Worm (Caenorhabditis elegans) whole organism, L4 larva: Measurements from ENCODE around the gene ttbk-8.1.

Source experiments
- F26F4.8 ChIP-seq: fragments of 200-800 bp; sonication (Bioruptor generic); conservative IDR thresholded peaks from 2 replicates; pipeline ENCODE4 v1.3.6; 2022; ENCODE audit warnings: missing genetic modification characterization, missing compliant biosample characterization
- R02D3.7 ChIP-seq: fragments of 150-350 bp; sonication (generic microtip); optimal IDR thresholded peaks from 3 replicates; lab custom pipeline; 2014; ENCODE audit warnings: missing biosample characterization, missing genetic modification characterization
- T26A8.4 ChIP-seq: fragments of 200-800 bp; sonication (Bioruptor generic); IDR thresholded peaks from 2 replicates; pipeline ENCODE4 v1.3.6; 2022; ENCODE audit warnings: missing genetic modification characterization, missing compliant biosample characterization
- Y105C5A.15 ChIP-seq: fragments of 200-800 bp; sonication (Bioruptor generic); IDR thresholded peaks from 2 replicates; pipeline ENCODE4 v1.3.6; 2022; ENCODE audit warnings: missing genetic modification characterization, missing compliant biosample characterization
- Y5F2A.4 ChIP-seq: fragments of 200-800 bp; sonication (Bioruptor generic); optimal IDR thresholded peaks from 2 replicates; lab custom pipeline; 2018; ENCODE audit warnings: mild to moderate bottlenecking, missing genetic modification characterization, missing compliant biosample characterization
- ZK546.5 ChIP-seq, 2 experiments: sonication (generic microtip); optimal IDR thresholded peaks; 2 replicates each; lab custom pipeline; 2017; ENCODE audit warnings: missing biosample characterization in 2 of 2, missing genetic modification characterization in 2 of 2
- aly-2 ChIP-seq: sonication (generic microtip); optimal IDR thresholded peaks from 2 replicates; lab custom pipeline; 2018; ENCODE audit warnings: missing biosample characterization, missing genetic modification characterization
- arid-1 ChIP-seq: fragments of 200-800 bp; sonication (Bioruptor generic); conservative IDR thresholded peaks from 2 replicates; pipeline ENCODE4 v1.3.6; 2022; ENCODE audit warnings: missing genetic modification reagents, missing genetic modification characterization, missing compliant biosample characterization
- attf-4 ChIP-seq: sonication (generic microtip); optimal IDR thresholded peaks from 3 replicates; lab custom pipeline; 2017; ENCODE audit warnings: missing biosample characterization, missing genetic modification characterization
- cey-2 ChIP-seq: sonication (generic microtip); optimal IDR thresholded peaks from 3 replicates; lab custom pipeline; 2017; ENCODE audit warnings: missing genetic modification characterization, mild to moderate bottlenecking, missing compliant biosample characterization, antibody characterized with exemption, borderline replicate concordance; ENCODE audit not compliant: insufficient read depth
- ctbp-1 ChIP-seq: fragments of 200-800 bp; sonication (Bioruptor generic); IDR thresholded peaks from 2 replicates; pipeline ENCODE4 v1.3.6; 2022; ENCODE audit warnings: missing genetic modification reagents, missing genetic modification characterization, missing compliant biosample characterization
- dmd-6 ChIP-seq: fragments of 200-800 bp; sonication (Bioruptor generic); IDR thresholded peaks from 2 replicates; pipeline ENCODE4 v1.3.6; 2022; ENCODE audit warnings: missing genetic modification reagents, missing genetic modification characterization, missing compliant biosample characterization
- egl-43 ChIP-seq: fragments of 200-800 bp; sonication (Bioruptor generic); IDR thresholded peaks from 2 replicates; pipeline ENCODE4 v1.3.6; 2022; ENCODE audit warnings: missing genetic modification reagents, missing genetic modification characterization, missing compliant biosample characterization
- hif-1 ChIP-seq, 2 experiments: sonication (generic microtip); optimal IDR thresholded peaks; 2 replicates each; lab custom pipeline; 2016 to 2017; ENCODE audit warnings: missing compliant biosample characterization in 2 of 2, missing genetic modification characterization in 2 of 2, missing genetic modification reagents in 2 of 2, missing genotype in 2 of 2, mild to moderate bottlenecking in 1 of 2
- lin-1 ChIP-seq: fragments of 200-800 bp; sonication (Bioruptor generic); IDR thresholded peaks from 2 replicates; pipeline ENCODE4 v1.3.6; 2022; ENCODE audit warnings: missing genetic modification reagents, missing genetic modification characterization, missing compliant biosample characterization
- lin-15B ChIP-seq: fragments of 150-350 bp; sonication (generic microtip); optimal IDR thresholded peaks from 3 replicates; lab custom pipeline; 2014; ENCODE audit warnings: missing biosample characterization, missing genetic modification characterization
- lin-29 ChIP-seq: fragments of 200-800 bp; sonication (Bioruptor generic); IDR thresholded peaks from 2 replicates; pipeline ENCODE4 v1.3.6; 2022; ENCODE audit warnings: missing genetic modification reagents, missing genetic modification characterization, missing compliant biosample characterization
- lin-38 ChIP-seq: fragments of 200-800 bp; sonication (Bioruptor generic); IDR thresholded peaks from 2 replicates; pipeline ENCODE4 v1.3.6; 2022; ENCODE audit warnings: missing genetic modification reagents, missing genetic modification characterization, missing compliant biosample characterization
- lir-3 ChIP-seq: sonication (generic microtip); optimal IDR thresholded peaks from 2 replicates; lab custom pipeline; 2016; ENCODE audit warnings: mild to moderate bottlenecking, missing genetic modification characterization, missing compliant biosample characterization
- mdl-1 ChIP-seq, 2 experiments: fragments of 150-350 bp in 1 of 2; sonication (generic microtip) in 1 of 2; optimal IDR thresholded peaks; 2 replicates each; lab custom pipeline; 2014 to 2017; ENCODE audit warnings: missing biosample characterization in 2 of 2, missing genetic modification characterization in 2 of 2
- mdt-29 ChIP-seq: fragments of 200-800 bp; sonication (Bioruptor generic); IDR thresholded peaks from 2 replicates; pipeline ENCODE4 v1.3.6; 2022; ENCODE audit warnings: missing genetic modification reagents, missing genetic modification characterization, missing compliant biosample characterization
- mes-2 ChIP-seq: sonication (generic microtip); optimal IDR thresholded peaks from 2 replicates; lab custom pipeline; 2016; ENCODE audit warnings: missing genotype, mild to moderate bottlenecking, missing genetic modification characterization, missing compliant biosample characterization; ENCODE audit not compliant: poor library complexity, severe bottlenecking
- mxl-2 ChIP-seq: fragments of 200-800 bp; sonication (Bioruptor generic); conservative IDR thresholded peaks from 2 replicates; pipeline ENCODE4 v1.3.6; 2022; ENCODE audit warnings: missing genetic modification reagents, missing genetic modification characterization, missing compliant biosample characterization
- nhr-10 ChIP-seq: fragments of 150-350 bp; optimal IDR thresholded peaks from 2 replicates; lab custom pipeline; 2014; ENCODE audit warnings: missing biosample characterization, missing genetic modification characterization
- nhr-25 ChIP-seq: sonication (generic microtip); optimal IDR thresholded peaks from 2 replicates; lab custom pipeline; 2017; ENCODE audit warnings: missing genetic modification characterization, mild to moderate bottlenecking, missing compliant biosample characterization, antibody characterized with exemption, moderate library complexity, borderline replicate concordance; ENCODE audit not compliant: insufficient read depth
- nhr-41 ChIP-seq: fragments of 200-800 bp; sonication (Bioruptor generic); IDR thresholded peaks from 2 replicates; pipeline ENCODE4 v1.3.6; 2022; ENCODE audit warnings: missing genetic modification reagents, missing genetic modification characterization, missing compliant biosample characterization
- nhr-48 ChIP-seq: sonication (generic microtip); optimal IDR thresholded peaks from 2 replicates; lab custom pipeline; 2016; ENCODE audit warnings: mild to moderate bottlenecking, missing genetic modification characterization, missing compliant biosample characterization
- nhr-6 ChIP-seq: fragments of 150-350 bp; optimal IDR thresholded peaks from 2 replicates; lab custom pipeline; 2014; ENCODE audit warnings: missing biosample characterization, missing genetic modification characterization
- nhr-76 ChIP-seq: fragments of 150-350 bp; optimal IDR thresholded peaks from 2 replicates; lab custom pipeline; 2014; ENCODE audit warnings: missing biosample characterization, missing genetic modification characterization
- pha-4 ChIP-seq, 2 experiments: fragments of 150-350 bp in 1 of 2; fragments of 200-800 bp in 1 of 2; sonication (Bioruptor generic) in 1 of 2; IDR thresholded peaks in 1 of 2; optimal IDR thresholded peaks in 1 of 2; 2 replicates each; pipeline versions ENCODE4 v1.3.6 to Lab custom; 2014 to 2022; ENCODE audit warnings: missing genetic modification characterization in 2 of 2, missing genetic modification reagents in 2 of 2, missing biosample characterization in 1 of 2, missing compliant biosample characterization in 1 of 2
- php-3 ChIP-seq: fragments of 200-800 bp; sonication (Bioruptor generic); IDR thresholded peaks from 2 replicates; pipeline ENCODE4 v1.3.6; 2022; ENCODE audit warnings: missing genetic modification reagents, missing genetic modification characterization, missing compliant biosample characterization
- saeg-2 ChIP-seq: fragments of 200-800 bp; sonication (Bioruptor generic); IDR thresholded peaks from 2 replicates; pipeline ENCODE4 v1.3.6; 2022; ENCODE audit warnings: missing genetic modification reagents, missing genetic modification characterization, missing compliant biosample characterization
- sdz-12 ChIP-seq: fragments of 200-800 bp; sonication (Bioruptor generic); optimal IDR thresholded peaks from 2 replicates; lab custom pipeline; 2018; ENCODE audit warnings: mild to moderate bottlenecking, missing genetic modification characterization, missing compliant biosample characterization
- set-16 ChIP-seq: fragments of 200-800 bp; sonication (Bioruptor generic); IDR thresholded peaks from 2 replicates; pipeline ENCODE4 v1.3.6; 2022; ENCODE audit warnings: missing genetic modification reagents, missing genetic modification characterization, missing compliant biosample characterization
- skn-1 ChIP-seq: fragments of 150-350 bp; optimal IDR thresholded peaks from 2 replicates; lab custom pipeline; 2014; ENCODE audit warnings: missing biosample characterization, missing genetic modification characterization
- spr-3 ChIP-seq: fragments of 200-800 bp; sonication (Bioruptor generic); optimal IDR thresholded peaks from 2 replicates; lab custom pipeline; 2018; ENCODE audit warnings: mild to moderate bottlenecking, missing genetic modification characterization, missing compliant biosample characterization
- unc-39 ChIP-seq: sonication (generic microtip); optimal IDR thresholded peaks from 2 replicates; lab custom pipeline; 2017; ENCODE audit warnings: missing biosample characterization, missing genetic modification characterization
- unc-62 ChIP-seq, 3 experiments: fragments of 150-350 bp in 1 of 3; sonication (generic microtip); optimal IDR thresholded peaks in 2 of 3; peaks in 1 of 3; 1 replicate in 1 of 3; 2 replicates in 2 of 3; lab custom pipeline; 2014 to 2017; ENCODE audit warnings: missing biosample characterization in 3 of 3, missing genetic modification characterization in 3 of 3, missing genetic modification reagents in 3 of 3, missing genotype in 1 of 3
- zip-11 ChIP-seq: fragments of 200-800 bp; sonication (Bioruptor generic); IDR thresholded peaks from 2 replicates; pipeline ENCODE4 v1.3.6; 2022; ENCODE audit warnings: missing genetic modification characterization, missing compliant biosample characterization
- ztf-11 ChIP-seq: fragments of 150-350 bp; optimal IDR thresholded peaks from 2 replicates; lab custom pipeline; 2014; ENCODE audit warnings: missing biosample characterization, missing genetic modification characterization

ttbk-8.1 gene

DNA sequence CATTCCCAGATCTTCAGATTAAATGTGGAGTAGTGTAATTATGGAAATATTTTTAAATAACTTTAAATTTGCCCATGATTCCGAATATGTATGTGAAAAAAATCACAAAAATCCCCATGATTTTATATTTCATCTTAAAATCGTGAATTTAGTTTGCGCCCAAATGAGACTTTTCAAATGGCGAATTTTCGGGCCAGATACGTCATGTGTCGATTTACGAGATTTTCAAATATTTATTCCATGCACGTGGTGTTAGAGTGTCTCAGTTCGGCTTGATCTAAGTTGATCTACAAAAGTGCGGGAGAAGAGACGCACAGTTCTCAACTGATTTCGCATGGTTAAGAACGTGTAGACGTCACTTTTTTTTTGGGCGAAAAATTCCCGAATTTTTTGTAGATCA is 10.4 kb downstream of the ttbk-8.1 start, which contains the start of gene Y38H8A.1:
TSS of gene Y38H8A.1 (plus strand) at position 301 of the 400 bp plus-strand sequence.
- no peak for TF ChIP-seq mdl-1 (tag; optimal IDR thresholded peaks at IDR 0.05; lab: Kevin White, UChicago)
- no peak for TF ChIP-seq sdz-12 (GFP tag; lab: Kevin White, UChicago)
- no peak for TF ChIP-seq lin-1
- TF ChIP-seq mdt-29 = no peak
- TF ChIP-seq attf-4 (tag; lab: Kevin White, UChicago) = no peak
- TF ChIP-seq spr-3 (GFP tag; lab: Kevin White, UChicago) = no peak
- no peak for TF ChIP-seq lin-15B (tag; lab: Kevin White, UChicago)
- TF ChIP-seq F26F4.8 (GFP tag; lab: Robert Waterston, UW) = no peak
- no peak for TF ChIP-seq nhr-6
- no peak for TF ChIP-seq skn-1 (tag; lab: Kevin White, UChicago)
- no peak for TF ChIP-seq nhr-76 (tag; lab: Kevin White, UChicago)
- no peak for TF ChIP-seq R02D3.7 (tag; lab: Kevin White, UChicago)
- no peak for TF ChIP-seq ztf-11 (tag; lab: Kevin White, UChicago)
- TF ChIP-seq ZK546.5 (tag; optimal IDR thresholded peaks at IDR 0.05; lab: Kevin White, UChicago) = no peak
- TF ChIP-seq ctbp-1 (GFP tag; lab: Robert Waterston, UW) = no peak
- TF ChIP-seq, all 104 proteins: peak for 0

DNA sequence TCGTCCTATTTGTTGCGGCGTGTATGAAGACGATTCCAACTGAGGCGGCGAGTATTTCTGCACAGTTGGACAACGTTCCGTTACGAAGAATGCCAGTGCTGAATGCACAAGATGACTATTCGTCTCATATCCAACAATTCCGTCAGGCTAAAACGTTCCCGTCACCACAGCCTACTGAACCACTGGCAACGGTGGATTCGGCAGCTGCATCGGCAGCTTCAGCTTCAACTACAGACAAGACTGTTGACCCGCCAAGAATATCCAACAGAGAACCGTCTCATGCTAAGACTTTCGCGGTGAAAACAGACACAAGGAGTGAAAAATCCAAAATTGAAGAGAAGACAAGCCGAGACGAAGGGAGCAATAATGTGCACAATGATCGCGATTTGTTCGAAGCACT is 11.5 kb downstream of the ttbk-8.1 start:
- TF ChIP-seq arid-1 = no peak
- TF ChIP-seq lir-3 (tag; lab: Kevin White, UChicago) = no peak
- no peak for TF ChIP-seq php-3 (GFP tag; lab: Robert Waterston, UW)
- TF ChIP-seq nhr-48 (tag; lab: Kevin White, UChicago) = no peak
- TF ChIP-seq egl-43 (GFP tag; lab: Robert Waterston, UW) = no peak
- TF ChIP-seq aly-2 (tag; lab: Kevin White, UChicago) = no peak
- TF ChIP-seq mxl-2 (GFP tag; lab: Robert Waterston, UW) = no peak
- 0 out of 2 replicates have a peak, but pooled peaks have one; percentile 28 for TF ChIP-seq T26A8.4 (GFP tag; lab: Robert Waterston, UW)
- TF ChIP-seq pha-4 (GFP tag; IDR thresholded peaks at IDR 0.05; lab: Robert Waterston, UW) = no peak
- TF ChIP-seq pha-4 (tag; optimal IDR thresholded peaks at IDR 0.05; lab: Kevin White, UChicago) = no peak
- TF ChIP-seq unc-62 (GFP tag; optimal IDR thresholded peaks at IDR 0.05 in 1 of 2; lab: Kevin White, UChicago) = peak in 1 of 2 experiments; percentile 79
- no peak for TF ChIP-seq unc-62 (tag; optimal IDR thresholded peaks at IDR 0.05; lab: Kevin White, UChicago)
- no peak for TF ChIP-seq lin-29
- TF ChIP-seq zip-11 (GFP tag; lab: Robert Waterston, UW) = no peak

DNA sequence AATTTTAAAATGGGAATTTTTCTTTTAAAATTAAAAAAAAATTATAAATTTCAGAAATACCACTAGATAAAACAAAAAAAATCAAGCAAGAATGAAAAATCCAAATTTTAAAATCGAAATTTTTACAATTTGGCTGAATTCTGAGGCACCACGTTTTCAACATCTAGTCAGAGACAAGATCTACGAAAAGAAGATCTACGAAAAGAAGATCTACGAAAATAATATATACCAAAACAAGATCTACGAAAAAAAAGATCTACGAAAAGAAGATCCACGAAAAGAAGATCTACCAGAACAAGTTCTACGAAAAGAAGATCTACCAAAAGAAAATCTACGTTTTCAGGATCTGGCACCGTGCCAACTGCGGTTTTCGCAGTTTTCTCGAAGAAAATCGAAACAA is 14.9 kb downstream of the ttbk-8.1 start:
- TF ChIP-seq attf-4 (tag; lab: Kevin White, UChicago) = no peak
- TF ChIP-seq nhr-25 (tag; lab: Kevin White, UChicago) = no peak
- no peak for TF ChIP-seq ZK546.5 (tag; optimal IDR thresholded peaks at IDR 0.05; lab: Kevin White, UChicago)
- TF ChIP-seq mes-2 (tag; lab: Kevin White, UChicago) = peak; percentile 85
- no peak for TF ChIP-seq Y5F2A.4 (GFP tag; lab: Kevin White, UChicago)
- peak in 1 of 2 experiments; percentile 71 for TF ChIP-seq hif-1 (tag; optimal IDR thresholded peaks at IDR 0.05; lab: Kevin White, UChicago)
- TF ChIP-seq Y105C5A.15 = no peak
- no peak for TF ChIP-seq nhr-10 (tag; lab: Kevin White, UChicago)
- TF ChIP-seq lin-38 (GFP tag; lab: Robert Waterston, UW) = 0 out of 2 replicates have a peak, but pooled peaks have one; percentile 29
- TF ChIP-seq saeg-2 (GFP tag; lab: Robert Waterston, UW) = no peak
- no peak for TF ChIP-seq cey-2
- no peak for TF ChIP-seq unc-39 (tag; lab: Kevin White, UChicago)
- TF ChIP-seq egl-43 (GFP tag; lab: Robert Waterston, UW) = no peak
- TF ChIP-seq set-16 (GFP tag; lab: Robert Waterston, UW) = no peak
- 0 out of 2 replicates have a peak, but pooled peaks have one; percentile 9 for TF ChIP-seq dmd-6 (GFP tag; lab: Robert Waterston, UW)
- no peak for TF ChIP-seq nhr-41 (GFP tag; lab: Robert Waterston, UW)
